Worm (Caenorhabditis elegans) whole organism, midembryonic: ENCODE results near the gene his-3.
"Not testable (repeated sequence)": the region's sequence is repeated elsewhere in the genome, so short reads cannot be mapped to it uniquely, and the experiment has no call there.

Experiments
- cog-1 ChIP-seq: sonication (generic microtip); optimal IDR thresholded peaks from 2 replicates; lab custom pipeline; 2016; ENCODE audit warnings: missing genetic modification characterization, missing compliant biosample characterization
- flt-1 ChIP-seq: fragments of 200-800 bp; sonication (Bioruptor generic); IDR thresholded peaks from 2 replicates; pipeline ENCODE4 v1.3.6; 2022; ENCODE audit warnings: missing genetic modification characterization, missing compliant biosample characterization
- ztf-23 ChIP-seq: fragments of 200-800 bp; sonication (Bioruptor generic); IDR thresholded peaks from 2 replicates; pipeline ENCODE4 v1.3.6; 2022; ENCODE audit warnings: missing genetic modification reagents, missing genetic modification characterization, missing compliant biosample characterization

ce11 chrV:16041925-16042742, 1.5 kb downstream of the his-3 start, which contains the start of the genes his-2 and his-1:
- TF ChIP-seq ztf-23 (GFP tag; lab: Robert Waterston, UW) (0 out of 2 replicates have a peak, but pooled peaks have one; percentile 35), flt-1 (GFP tag; lab: Robert Waterston, UW) (peak; percentile 81)
- TF ChIP-seq cog-1 (tag; lab: Kevin White, UChicago): not testable (repeated sequence)
